Fruit fly (Drosophila melanogaster) whole organism: ENCODE measurements around the gene Cpr11A.

Experiments
- CG8478 ChIP-seq: fragments of >200 bp; optimal IDR thresholded peaks from 2 replicates; lab custom pipeline; 2018; ENCODE audit warnings: inconsistent platforms
- Dll ChIP-seq: fragments of >200 bp; optimal IDR thresholded peaks from 2 replicates; lab custom pipeline; 2017
- EcR ChIP-seq, 2 experiments: fragments of >200 bp; optimal IDR thresholded peaks; 2 replicates each; lab custom pipeline; 2017; ENCODE audit warnings: missing biosample characterization in 2 of 2, missing genetic modification characterization in 2 of 2, missing genetic modification reagents in 2 of 2
- pan ChIP-seq: fragments of >200 bp; optimal IDR thresholded peaks from 2 replicates; lab custom pipeline; 2017
- psq ChIP-seq: fragments of >200 bp; optimal IDR thresholded peaks from 2 replicates; lab custom pipeline; 2017
- usp ChIP-seq: fragments of >200 bp; optimal IDR thresholded peaks from 2 replicates; lab custom pipeline; 2017; ENCODE audit warnings: missing biosample characterization, missing genetic modification characterization, mixed read lengths

Gene Cpr11A

DNA sequence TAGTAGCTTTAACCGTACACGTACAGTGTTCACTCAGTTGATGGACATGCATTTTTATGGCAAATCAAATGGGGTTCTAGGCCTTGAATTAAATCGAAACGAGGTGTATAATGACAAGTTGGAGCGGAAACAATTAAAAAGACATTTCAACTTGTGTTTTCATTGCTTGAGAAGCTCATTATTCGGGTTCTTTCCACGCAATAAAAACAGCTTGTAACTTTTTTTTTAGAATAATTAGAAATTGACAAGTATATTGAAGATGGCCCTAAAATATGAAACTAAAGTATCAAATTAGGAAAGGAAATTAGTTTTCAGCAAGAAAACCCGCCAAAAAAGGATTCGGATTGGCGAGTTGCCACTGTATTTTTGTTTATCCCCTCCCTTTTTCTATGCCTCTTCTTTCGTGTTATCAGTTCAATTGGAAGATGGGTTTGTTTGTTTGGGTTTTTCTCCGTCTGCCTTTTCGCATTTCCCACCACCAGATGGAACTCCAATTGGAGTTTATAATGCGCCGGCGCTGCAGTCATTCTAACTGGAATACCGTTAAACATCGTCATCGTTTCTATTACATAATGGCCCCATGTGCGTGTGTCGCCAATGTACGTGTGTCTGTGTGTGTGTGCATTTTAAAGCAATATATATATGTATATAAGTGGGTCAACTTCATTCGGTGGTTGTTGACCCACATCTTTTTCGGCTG is 20.1 kb upstream of the Cpr11A start:
- TF ChIP-seq EcR (GFP tag; optimal IDR thresholded peaks at IDR 0.05; lab: Kevin White, UChicago) (no peak), pan (lab: Kevin White, UChicago) (no peak), psq (lab: Kevin White, UChicago) (no peak), CG8478 (lab: Kevin White, UChicago) (no peak), usp (GFP tag; lab: Kevin White, UChicago) (no peak), Dll (lab: Kevin White, UChicago) (no peak)

DNA sequence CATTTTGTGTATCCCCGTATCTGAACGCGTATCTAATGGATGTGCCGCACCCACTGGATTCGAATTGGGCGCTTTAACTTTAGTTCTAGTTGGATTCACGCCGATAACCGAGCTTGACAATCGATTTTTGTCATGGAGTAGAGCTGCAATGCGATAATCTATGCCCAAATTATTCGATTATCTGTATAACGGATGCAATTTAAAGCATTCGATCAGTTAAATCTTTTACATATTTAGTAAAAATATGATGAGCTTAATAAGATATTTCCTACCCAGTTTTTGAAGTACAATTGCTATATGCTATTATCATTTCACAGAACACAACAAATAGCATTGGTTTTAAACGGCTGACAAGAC is 19.6 kb upstream of the Cpr11A start:
- TF ChIP-seq EcR (GFP tag; optimal IDR thresholded peaks at IDR 0.05; lab: Kevin White, UChicago) (no peak), usp (GFP tag; lab: Kevin White, UChicago) (no peak), CG8478 (lab: Kevin White, UChicago) (no peak), Dll (lab: Kevin White, UChicago) (no peak), psq (lab: Kevin White, UChicago) (no peak), pan (lab: Kevin White, UChicago) (no peak)

DNA sequence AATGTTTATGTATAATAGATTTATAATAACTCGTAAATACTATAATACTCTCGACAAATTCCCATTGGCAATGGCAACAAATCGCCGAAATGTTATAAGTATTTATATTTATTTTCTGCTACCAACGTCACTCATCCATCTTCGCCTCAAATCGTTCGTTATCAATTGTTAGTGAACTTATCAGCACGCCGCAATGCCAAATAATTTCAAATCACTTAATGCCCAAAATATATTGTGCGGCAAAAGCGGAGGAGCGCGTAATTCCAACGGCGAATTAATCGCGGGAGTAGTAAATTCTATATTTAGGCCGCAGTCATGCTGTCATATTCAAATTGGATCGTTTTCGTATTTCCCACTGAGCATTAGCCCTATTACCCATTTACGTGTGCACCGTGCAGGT is 17.6 kb upstream of the Cpr11A start:
- TF ChIP-seq CG8478 (lab: Kevin White, UChicago) (no peak), EcR (GFP tag; optimal IDR thresholded peaks at IDR 0.05; lab: Kevin White, UChicago) (no peak), psq (lab: Kevin White, UChicago) (no peak), pan (lab: Kevin White, UChicago) (no peak), Dll (lab: Kevin White, UChicago) (no peak), usp (GFP tag; lab: Kevin White, UChicago) (no peak)

DNA sequence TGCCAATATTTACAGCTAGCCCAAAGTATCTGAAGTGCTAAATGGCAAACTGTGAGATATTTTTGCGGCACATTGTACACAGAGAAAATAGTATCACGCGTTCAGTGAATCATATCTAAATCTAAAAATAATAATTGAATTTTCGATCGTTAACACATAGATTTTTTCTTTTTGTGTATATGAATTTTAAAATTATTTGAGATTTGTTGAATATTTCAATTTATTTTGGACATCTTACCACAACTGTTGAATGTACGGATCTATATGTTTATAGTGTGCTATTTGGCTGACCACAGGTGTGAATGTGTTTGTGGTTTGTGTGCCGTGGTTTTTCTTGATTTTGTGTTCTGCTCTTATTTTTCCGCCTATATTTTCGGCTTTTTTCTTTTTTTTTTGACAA is 17.0 kb upstream of the Cpr11A start:
- TF ChIP-seq pan (lab: Kevin White, UChicago) = no peak
- no peak for TF ChIP-seq Dll (lab: Kevin White, UChicago)
- TF ChIP-seq psq (lab: Kevin White, UChicago) = no peak
- TF ChIP-seq usp (GFP tag; lab: Kevin White, UChicago) = no peak
- TF ChIP-seq EcR (GFP tag; optimal IDR thresholded peaks at IDR 0.05; lab: Kevin White, UChicago) = no peak
- TF ChIP-seq CG8478 (lab: Kevin White, UChicago) = no peak

DNA sequence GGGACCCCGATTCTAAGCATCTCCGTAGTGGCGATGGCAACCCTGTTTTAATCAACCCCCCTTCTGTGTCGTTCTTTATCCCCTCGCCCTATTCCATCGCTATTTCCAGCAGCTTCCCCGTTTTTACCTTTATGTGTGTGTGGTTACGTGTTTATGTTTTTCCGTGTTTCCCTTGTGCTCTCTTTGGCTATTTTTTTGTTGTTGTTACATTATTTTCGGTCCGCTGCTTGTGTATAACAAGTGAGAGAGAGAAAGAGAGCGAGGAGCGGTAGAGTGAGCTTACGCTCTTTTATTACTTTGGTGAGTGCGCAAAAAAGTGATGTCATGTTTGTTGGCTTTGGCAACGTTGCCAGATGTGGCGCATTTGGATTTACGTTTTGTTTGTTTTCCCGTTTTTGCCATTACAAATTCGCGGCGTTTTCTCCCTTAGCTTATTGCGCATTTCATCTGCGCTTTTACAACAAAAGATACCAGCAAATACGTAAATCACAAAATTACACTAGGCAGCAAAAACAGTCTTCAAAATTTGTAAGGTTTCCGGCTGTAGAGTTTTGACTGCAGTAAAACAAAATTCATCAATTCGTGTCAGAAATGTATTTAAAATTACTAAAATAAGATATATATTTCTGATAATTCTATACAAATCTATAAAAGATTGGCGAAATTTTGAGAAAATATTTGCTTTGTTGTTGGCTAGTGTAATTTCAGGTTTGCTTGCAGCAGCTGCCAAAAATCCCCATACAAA is 16.4 kb upstream of the Cpr11A start:
- no peak for TF ChIP-seq Dll (lab: Kevin White, UChicago)
- TF ChIP-seq EcR (GFP tag; optimal IDR thresholded peaks at IDR 0.05; lab: Kevin White, UChicago) = no peak
- TF ChIP-seq CG8478 (lab: Kevin White, UChicago) = no peak
- TF ChIP-seq pan (lab: Kevin White, UChicago) = no peak
- no peak for TF ChIP-seq usp (GFP tag; lab: Kevin White, UChicago)
- TF ChIP-seq psq (lab: Kevin White, UChicago) = no peak

DNA sequence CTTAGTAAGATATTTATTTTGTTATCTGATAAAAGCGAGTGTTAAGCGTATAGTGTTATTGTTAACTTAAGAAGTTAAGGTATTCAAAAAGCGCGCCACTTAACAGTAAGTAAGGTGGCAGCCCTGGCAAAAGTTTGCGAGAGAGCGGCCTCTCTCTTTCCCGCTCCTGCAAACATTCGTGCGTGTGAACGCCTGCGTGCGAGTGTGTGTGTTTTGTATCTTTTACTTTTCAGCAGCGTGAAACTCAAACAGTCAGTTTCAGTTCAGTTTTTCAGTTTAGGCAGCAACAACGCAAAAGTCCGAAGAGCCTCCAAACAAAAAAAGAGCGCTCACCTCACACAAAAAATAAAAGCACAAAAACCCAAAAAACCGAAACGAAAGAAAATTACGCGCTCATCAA is 15.4 kb upstream of the Cpr11A start:
- TF ChIP-seq Dll (lab: Kevin White, UChicago) (no peak), pan (lab: Kevin White, UChicago) (no peak), CG8478 (lab: Kevin White, UChicago) (no peak), psq (lab: Kevin White, UChicago) (no peak), usp (GFP tag; lab: Kevin White, UChicago) (no peak)

DNA sequence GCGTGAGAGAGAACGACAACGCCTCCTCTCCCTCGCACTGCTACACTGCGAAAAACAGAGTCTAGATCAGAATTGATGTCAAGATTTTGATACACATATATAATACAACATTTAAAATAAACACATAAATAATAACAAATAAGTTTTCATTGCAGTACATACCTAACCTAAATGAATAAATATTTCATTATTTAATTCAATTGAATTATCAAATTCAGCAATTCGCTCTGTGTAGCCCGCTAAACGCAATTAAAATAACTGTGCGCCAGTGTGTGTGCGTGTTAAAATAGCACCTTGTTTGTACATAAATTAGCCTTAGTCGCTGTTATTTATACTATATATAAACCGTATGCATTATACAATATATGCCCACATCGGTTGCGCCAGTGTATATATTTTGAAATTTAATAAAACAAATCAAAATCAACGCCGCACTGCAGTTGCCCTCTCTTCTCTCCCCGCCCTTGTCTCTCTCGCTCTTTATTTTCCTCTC is 14.5 kb upstream of the Cpr11A start:
- TF ChIP-seq psq (lab: Kevin White, UChicago) (no peak), EcR (GFP tag; optimal IDR thresholded peaks at IDR 0.05; lab: Kevin White, UChicago) (no peak), Dll (lab: Kevin White, UChicago) (no peak), CG8478 (lab: Kevin White, UChicago) (no peak), pan (lab: Kevin White, UChicago) (no peak), usp (GFP tag; lab: Kevin White, UChicago) (no peak)

DNA sequence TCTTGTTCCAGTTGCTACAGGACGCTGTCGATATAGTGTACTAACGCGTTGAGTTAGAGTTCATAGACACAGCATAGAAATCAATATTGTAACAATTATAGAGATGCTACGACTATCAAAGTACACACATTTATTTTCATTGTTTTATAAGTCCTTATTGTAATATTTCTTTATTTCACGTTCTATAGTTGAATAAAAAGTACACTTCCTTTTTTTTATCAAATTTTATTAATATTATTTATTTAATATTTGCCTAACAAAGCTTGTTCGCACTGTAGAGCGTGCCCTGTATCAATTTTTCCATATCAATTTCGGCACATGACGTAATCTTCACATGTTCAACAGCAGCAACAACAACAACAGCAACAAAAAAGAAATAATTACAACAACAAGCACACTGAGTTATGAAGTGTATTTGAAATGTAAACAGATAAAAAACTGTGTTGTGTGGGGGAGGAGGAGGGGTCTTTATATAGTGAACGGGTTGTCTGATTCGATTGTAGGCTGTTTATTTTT is 12.8 kb upstream of the Cpr11A start:
- TF ChIP-seq usp (GFP tag; lab: Kevin White, UChicago) (no peak), CG8478 (lab: Kevin White, UChicago) (no peak), EcR (GFP tag; optimal IDR thresholded peaks at IDR 0.05; lab: Kevin White, UChicago) (no peak), psq (lab: Kevin White, UChicago) (no peak), pan (lab: Kevin White, UChicago) (no peak), Dll (lab: Kevin White, UChicago) (no peak)

DNA sequence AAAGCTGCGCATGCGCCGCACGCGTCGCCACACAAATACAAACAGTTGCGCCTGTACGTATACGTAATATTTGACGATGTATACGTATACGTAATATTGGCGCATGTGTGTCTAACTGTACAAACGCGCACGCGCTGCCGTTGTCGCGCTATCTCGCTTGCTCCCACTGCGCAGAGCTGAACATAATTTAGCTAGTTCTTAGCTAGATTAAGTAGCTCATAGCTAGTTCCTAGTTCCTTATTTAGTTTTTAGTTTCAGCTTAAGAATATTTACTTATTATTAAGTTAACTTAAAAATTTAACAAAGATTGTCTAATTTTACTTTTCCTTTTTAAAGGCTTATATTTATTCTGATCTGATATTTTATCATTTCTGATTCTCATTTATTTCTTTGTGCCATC is 6.5 kb upstream of the Cpr11A start:
- TF ChIP-seq usp (GFP tag; lab: Kevin White, UChicago) = no peak
- TF ChIP-seq psq (lab: Kevin White, UChicago) = no peak
- no peak for TF ChIP-seq pan (lab: Kevin White, UChicago)
- TF ChIP-seq CG8478 (lab: Kevin White, UChicago) = no peak
- no peak for TF ChIP-seq Dll (lab: Kevin White, UChicago)
- no peak for TF ChIP-seq EcR (GFP tag; optimal IDR thresholded peaks at IDR 0.05; lab: Kevin White, UChicago)

DNA sequence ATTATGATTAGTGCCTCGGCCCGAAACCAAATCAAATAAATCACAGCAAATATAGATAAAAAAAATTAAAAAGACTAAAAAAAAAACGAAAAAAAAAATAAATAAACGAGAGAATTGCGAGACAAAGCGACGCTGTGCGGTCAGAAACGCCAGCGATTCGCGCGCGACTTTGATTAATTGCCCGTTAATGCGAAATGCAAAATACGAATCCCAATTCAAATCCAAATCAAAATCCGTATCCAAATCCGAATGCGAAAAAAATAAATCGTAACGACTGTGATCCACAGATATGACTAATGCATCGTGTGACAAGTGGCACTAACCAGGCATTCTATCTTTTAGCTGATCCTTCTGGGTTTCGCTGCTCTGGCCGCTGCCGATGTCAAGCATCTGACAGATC is 715 bp downstream of the Cpr11A start:
- no peak for TF ChIP-seq usp (GFP tag; lab: Kevin White, UChicago)
- no peak for TF ChIP-seq psq (lab: Kevin White, UChicago)
- no peak for TF ChIP-seq Dll (lab: Kevin White, UChicago)
- TF ChIP-seq EcR (GFP tag; optimal IDR thresholded peaks at IDR 0.05; lab: Kevin White, UChicago) = no peak
- TF ChIP-seq pan (lab: Kevin White, UChicago) = no peak
- TF ChIP-seq CG8478 (lab: Kevin White, UChicago) = no peak

DNA sequence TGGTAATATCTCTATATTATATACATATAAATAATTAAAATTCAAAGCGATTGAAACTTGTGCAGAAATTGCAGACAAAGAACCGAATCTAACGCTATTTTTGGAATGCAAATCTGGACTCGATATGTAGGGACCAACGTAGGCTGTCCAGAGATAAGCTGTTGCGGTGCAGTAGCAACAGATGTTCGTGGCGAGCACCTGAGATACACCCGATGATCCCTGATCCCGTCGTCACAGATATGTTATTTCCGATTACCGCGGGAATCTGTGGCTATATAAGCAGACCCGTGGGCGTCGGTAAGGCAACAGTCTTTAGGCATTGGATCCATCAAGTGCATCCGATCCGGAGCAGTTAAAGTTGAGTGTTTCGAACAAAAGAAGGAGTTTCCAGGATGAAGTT is 3.2 kb downstream of the Cpr11A start, which contains the start of gene Lsp1alpha:
Lsp1alpha (plus strand) TSS at position 301 of the 400 bp plus-strand sequence.
- TF ChIP-seq usp (GFP tag; lab: Kevin White, UChicago) (no peak), Dll (lab: Kevin White, UChicago) (no peak)
